Worm (Caenorhabditis elegans) whole organism, L1 larva: Measurements from ENCODE around the gene farl-11.

Experiments
- ama-1 ChIP-seq: fragments of 150-350 bp; optimal IDR thresholded peaks from 2 replicates; lab custom pipeline; 2014
- fkh-10 ChIP-seq: sonication (generic microtip); optimal IDR thresholded peaks from 2 replicates; lab custom pipeline; 2017; ENCODE audit warnings: missing biosample characterization, missing genetic modification reagents, missing genetic modification characterization
- lir-3 ChIP-seq: sonication (generic microtip); optimal IDR thresholded peaks from 2 replicates; lab custom pipeline; 2016; ENCODE audit warnings: mild to moderate bottlenecking, missing genetic modification characterization, moderate library complexity, missing compliant biosample characterization; ENCODE audit not compliant: poor library complexity
- nhr-237 ChIP-seq: fragments of 150-350 bp; optimal IDR thresholded peaks from 2 replicates; lab custom pipeline; 2014; ENCODE audit warnings: missing biosample characterization, missing genetic modification characterization
- snpc-4 ChIP-seq: fragments of 150-350 bp; optimal IDR thresholded peaks from 2 replicates; lab custom pipeline; 2014; ENCODE audit warnings: missing biosample characterization, missing genetic modification characterization
- unc-130 ChIP-seq: fragments of 150-350 bp; optimal IDR thresholded peaks from 2 replicates; lab custom pipeline; 2017; ENCODE audit warnings: missing biosample characterization, missing genetic modification characterization, inconsistent platforms

DNA sequence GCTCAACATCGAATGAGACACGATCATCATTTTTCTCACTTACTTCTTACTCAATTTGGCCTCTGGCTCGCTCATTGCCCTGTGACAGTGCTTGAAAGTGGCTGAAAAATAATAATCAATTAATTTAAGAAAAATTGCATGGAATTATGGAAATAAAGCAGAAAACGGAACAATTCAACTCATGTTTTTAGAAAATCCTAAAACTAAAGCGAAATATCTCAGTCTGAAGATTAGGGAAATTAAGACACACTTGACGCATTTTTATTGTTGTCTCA lies 32.6 kb downstream of the farl-11 start, which contains the start of gene kars-1:
- no peak for TF ChIP-seq lir-3
- no peak for TF ChIP-seq ama-1
- no peak for TF ChIP-seq nhr-237 (tag; lab: Kevin White, UChicago)
- no peak for TF ChIP-seq unc-130 (tag; lab: Kevin White, UChicago)
- TF ChIP-seq snpc-4 (tag; lab: Kevin White, UChicago): no peak
- no peak for TF ChIP-seq fkh-10 (GFP tag; lab: Kevin White, UChicago)
